Fruit fly (Drosophila melanogaster) whole organism, prepupa: Measurements from ENCODE around the gene Hph.
A peak's percentile ranks its signal among the peaks of the same experiment; 100 is the strongest.

Experiments used
- Blimp-1 ChIP-seq: fragments of 200-800 bp; sonication (Bioruptor generic); optimal IDR thresholded peaks from 3 replicates; lab custom pipeline; 2017; ENCODE audit warnings: missing biosample characterization, missing genetic modification characterization, mild to moderate bottlenecking, moderate library complexity, missing genetic modification reagents
- CG10669 ChIP-seq: fragments of 200-800 bp; sonication (Bioruptor generic); optimal IDR thresholded peaks from 3 replicates; lab custom pipeline; 2018; ENCODE audit warnings: missing biosample characterization, mild to moderate bottlenecking, missing genetic modification characterization, moderate library complexity
- CG11294 ChIP-seq: fragments of 200-800 bp; sonication (Bioruptor generic); IDR thresholded peaks from 2 replicates; pipeline ENCODE4 v1.3.6; 2022; ENCODE audit warnings: missing biosample characterization, missing genetic modification characterization
- CG11762 ChIP-seq: fragments of 200-800 bp; sonication (Bioruptor generic); optimal IDR thresholded peaks from 3 replicates; lab custom pipeline; 2016; ENCODE audit warnings: missing biosample characterization, missing genetic modification characterization; ENCODE audit not compliant: insufficient read depth
- CG11902 ChIP-seq: fragments of 200-800 bp; sonication (Bioruptor generic); optimal IDR thresholded peaks from 3 replicates; lab custom pipeline; 2016; ENCODE audit warnings: missing biosample characterization, missing genetic modification characterization
- CG15336 ChIP-seq: fragments of 200-800 bp; sonication (Bioruptor generic); IDR thresholded peaks from 2 replicates; pipeline ENCODE4 v1.3.6; 2022; ENCODE audit warnings: missing biosample characterization, missing genetic modification characterization
- CG1621 ChIP-seq: fragments of 200-800 bp; sonication (Bioruptor generic); optimal IDR thresholded peaks from 3 replicates; lab custom pipeline; 2018; ENCODE audit warnings: missing biosample characterization, mild to moderate bottlenecking, missing genetic modification characterization
- CG31627 ChIP-seq: fragments of 200-800 bp; sonication (Bioruptor generic); optimal IDR thresholded peaks from 3 replicates; lab custom pipeline; 2016; ENCODE audit warnings: missing biosample characterization, missing genetic modification characterization
- CG32006 ChIP-seq: fragments of 200-800 bp; sonication (Bioruptor generic); optimal IDR thresholded peaks from 3 replicates; lab custom pipeline; 2017; ENCODE audit warnings: missing biosample characterization, mild to moderate bottlenecking, missing genetic modification characterization
- CG3919 ChIP-seq: fragments of 200-800 bp; sonication (Bioruptor generic); optimal IDR thresholded peaks from 3 replicates; lab custom pipeline; 2016; ENCODE audit warnings: missing biosample characterization, missing genetic modification characterization
- CG4318 ChIP-seq: fragments of 200-800 bp; sonication (Bioruptor generic); optimal IDR thresholded peaks from 3 replicates; lab custom pipeline; 2017; ENCODE audit warnings: missing biosample characterization, mild to moderate bottlenecking, missing genetic modification characterization
- CG6163 ChIP-seq: fragments of 200-800 bp; sonication (Bioruptor generic); IDR thresholded peaks from 3 replicates; pipeline ENCODE4 v1.3.6; 2022; ENCODE audit warnings: missing biosample characterization, missing genetic modification characterization
- CG6792 ChIP-seq: fragments of 200-800 bp; sonication (Bioruptor generic); optimal IDR thresholded peaks from 3 replicates; lab custom pipeline; 2016; ENCODE audit warnings: missing biosample characterization, missing genetic modification characterization
- CG6808 ChIP-seq: fragments of 200-800 bp; sonication (Bioruptor generic); optimal IDR thresholded peaks from 3 replicates; lab custom pipeline; 2017; ENCODE audit warnings: missing biosample characterization, missing genetic modification characterization, mild to moderate bottlenecking, moderate library complexity, missing genetic modification reagents
- CG6854 ChIP-seq: fragments of 200-800 bp; sonication (Bioruptor generic); optimal IDR thresholded peaks from 2 replicates; lab custom pipeline; 2017; ENCODE audit warnings: missing biosample characterization, mild to moderate bottlenecking, missing genetic modification characterization
- CG8319 ChIP-seq: fragments of 200-800 bp; sonication (Bioruptor generic); optimal IDR thresholded peaks from 3 replicates; lab custom pipeline; 2016; ENCODE audit warnings: missing biosample characterization, missing genetic modification characterization
- CG8632 ChIP-seq: fragments of 200-800 bp; sonication (Bioruptor generic); optimal IDR thresholded peaks from 3 replicates; lab custom pipeline; 2016; ENCODE audit warnings: missing biosample characterization, missing genetic modification characterization
- Eip75B ChIP-seq: fragments of 200-800 bp; sonication (Bioruptor generic); optimal IDR thresholded peaks from 3 replicates; lab custom pipeline; 2016; ENCODE audit warnings: missing biosample characterization, missing genetic modification characterization
- Eip78C ChIP-seq: fragments of 200-800 bp; sonication (Bioruptor generic); peaks from one replicate; lab custom pipeline; 2016; ENCODE audit warnings: missing biosample characterization, missing genetic modification characterization
- Eip93F ChIP-seq: fragments of 200-800 bp; sonication (Bioruptor generic); optimal IDR thresholded peaks from 2 replicates; lab custom pipeline; 2016; ENCODE audit warnings: missing biosample characterization, mild to moderate bottlenecking, missing genetic modification characterization
- Ets96B ChIP-seq: fragments of 200-800 bp; optimal IDR thresholded peaks from 2 replicates; lab custom pipeline; 2019; ENCODE audit warnings: missing biosample characterization, mild to moderate bottlenecking, missing genetic modification characterization, moderate library complexity
- Gug ChIP-seq: fragments of 200-800 bp; sonication (Bioruptor generic); IDR thresholded peaks from 2 replicates; pipeline ENCODE4 v1.3.6; 2022; ENCODE audit warnings: missing biosample characterization, missing genetic modification characterization
- Hr38 ChIP-seq: sonication (Bioruptor generic); optimal IDR thresholded peaks from 2 replicates; lab custom pipeline; 2016; ENCODE audit warnings: missing biosample characterization, missing genetic modification characterization
- Hr39 ChIP-seq: fragments of 200-800 bp; sonication (Bioruptor generic); optimal IDR thresholded peaks from 2 replicates; lab custom pipeline; 2016; ENCODE audit warnings: missing biosample characterization, missing genetic modification characterization
- Hr4 ChIP-seq: fragments of 200-800 bp; sonication (Bioruptor generic); optimal IDR thresholded peaks from 3 replicates; lab custom pipeline; 2016; ENCODE audit warnings: missing biosample characterization, missing genetic modification characterization
- Lpt ChIP-seq: fragments of 200-800 bp; sonication (Bioruptor generic); optimal IDR thresholded peaks from 3 replicates; lab custom pipeline; 2016; ENCODE audit warnings: missing biosample characterization, missing genetic modification characterization
- Met ChIP-seq: fragments of 200-800 bp; sonication (Bioruptor generic); optimal IDR thresholded peaks from 3 replicates; lab custom pipeline; 2016; ENCODE audit warnings: missing biosample characterization, missing genetic modification characterization
- OdsH ChIP-seq: fragments of 200-800 bp; sonication (Bioruptor generic); optimal IDR thresholded peaks from 3 replicates; lab custom pipeline; 2016; ENCODE audit warnings: missing biosample characterization, missing genetic modification characterization
- Smox ChIP-seq: fragments of 200-800 bp; sonication (Bioruptor generic); optimal IDR thresholded peaks from 3 replicates; lab custom pipeline; 2016; ENCODE audit warnings: missing biosample characterization, missing genetic modification characterization
- Sox14 ChIP-seq: fragments of 200-800 bp; sonication (Bioruptor generic); optimal IDR thresholded peaks from 3 replicates; lab custom pipeline; 2016; ENCODE audit warnings: missing biosample characterization, missing genetic modification characterization
- achi ChIP-seq: fragments of 200-800 bp; sonication (Bioruptor generic); optimal IDR thresholded peaks from 3 replicates; lab custom pipeline; 2016; ENCODE audit warnings: missing biosample characterization, missing genetic modification characterization
- acj6 ChIP-seq: fragments of 200-800 bp; sonication (Bioruptor generic); optimal IDR thresholded peaks from 3 replicates; lab custom pipeline; 2016; ENCODE audit warnings: missing biosample characterization, missing genetic modification characterization
- cyc ChIP-seq: fragments of 200-800 bp; sonication (Bioruptor generic); optimal IDR thresholded peaks from 3 replicates; lab custom pipeline; 2016; ENCODE audit warnings: missing biosample characterization, missing genetic modification characterization
- dac ChIP-seq: fragments of 200-800 bp; sonication (Bioruptor generic); optimal IDR thresholded peaks from 2 replicates; lab custom pipeline; 2017; ENCODE audit warnings: missing biosample characterization, mild to moderate bottlenecking, missing genetic modification characterization
- eg ChIP-seq: fragments of 200-800 bp; sonication (Bioruptor generic); IDR thresholded peaks from 3 replicates; pipeline ENCODE4 v1.3.6; 2022; ENCODE audit warnings: missing biosample characterization, missing genetic modification characterization
- esn ChIP-seq: fragments of 200-800 bp; sonication (Bioruptor generic); optimal IDR thresholded peaks from 2 replicates; lab custom pipeline; 2016; ENCODE audit warnings: missing biosample characterization, mild to moderate bottlenecking, missing genetic modification characterization, moderate library complexity
- fd59A ChIP-seq: fragments of 200-800 bp; sonication (Bioruptor generic); optimal IDR thresholded peaks from 2 replicates; lab custom pipeline; 2017; ENCODE audit warnings: missing biosample characterization, mild to moderate bottlenecking, missing genetic modification characterization, missing genetic modification reagents
- fd85E ChIP-seq: fragments of 200-800 bp; sonication (Bioruptor generic); optimal IDR thresholded peaks from 3 replicates; lab custom pipeline; 2016; ENCODE audit warnings: missing biosample characterization, missing genetic modification characterization
- fkh ChIP-seq: fragments of 200-800 bp; sonication (Bioruptor generic); optimal IDR thresholded peaks from 3 replicates; lab custom pipeline; 2017; ENCODE audit warnings: missing biosample characterization, mild to moderate bottlenecking, missing genetic modification characterization, moderate library complexity
- lz ChIP-seq: fragments of 200-800 bp; sonication (Bioruptor generic); optimal IDR thresholded peaks from 3 replicates; lab custom pipeline; 2016; ENCODE audit warnings: missing biosample characterization, missing genetic modification characterization
- net ChIP-seq: fragments of 200-800 bp; sonication (Bioruptor generic); optimal IDR thresholded peaks from 3 replicates; lab custom pipeline; 2016; ENCODE audit warnings: missing biosample characterization, missing genetic modification characterization
- pdm3 ChIP-seq: fragments of 200-800 bp; sonication (Bioruptor generic); optimal IDR thresholded peaks from 3 replicates; lab custom pipeline; 2016; ENCODE audit warnings: missing biosample characterization, missing genetic modification characterization
- salr ChIP-seq, 2 experiments: fragments of 200-800 bp; sonication (Bioruptor generic); optimal IDR thresholded peaks; 3 replicates each; lab custom pipeline; 2016 to 2018; ENCODE audit warnings: missing biosample characterization in 2 of 2, missing genetic modification characterization in 2 of 2, mild to moderate bottlenecking in 1 of 2
- spab ChIP-seq: fragments of 200-800 bp; sonication (Bioruptor generic); optimal IDR thresholded peaks from 2 replicates; lab custom pipeline; 2017; ENCODE audit warnings: missing biosample characterization, mild to moderate bottlenecking, missing genetic modification characterization, missing genetic modification reagents
- ss ChIP-seq, 2 experiments: fragments of 200-800 bp; sonication (Bioruptor generic); optimal IDR thresholded peaks; 2 replicates in 1 of 2; 3 replicates in 1 of 2; lab custom pipeline; 2017 to 2018; ENCODE audit warnings: mild to moderate bottlenecking in 2 of 2, missing biosample characterization in 2 of 2, missing genetic modification characterization in 2 of 2, moderate library complexity in 1 of 2
- topi ChIP-seq: fragments of 200-800 bp; sonication (Bioruptor generic); optimal IDR thresholded peaks from 3 replicates; lab custom pipeline; 2016; ENCODE audit warnings: missing biosample characterization, missing genetic modification characterization
- vri ChIP-seq: fragments of 200-800 bp; sonication (Bioruptor generic); optimal IDR thresholded peaks from 3 replicates; lab custom pipeline; 2016; ENCODE audit warnings: missing biosample characterization, mild to moderate bottlenecking, missing genetic modification characterization

Gene Hph

DNA sequence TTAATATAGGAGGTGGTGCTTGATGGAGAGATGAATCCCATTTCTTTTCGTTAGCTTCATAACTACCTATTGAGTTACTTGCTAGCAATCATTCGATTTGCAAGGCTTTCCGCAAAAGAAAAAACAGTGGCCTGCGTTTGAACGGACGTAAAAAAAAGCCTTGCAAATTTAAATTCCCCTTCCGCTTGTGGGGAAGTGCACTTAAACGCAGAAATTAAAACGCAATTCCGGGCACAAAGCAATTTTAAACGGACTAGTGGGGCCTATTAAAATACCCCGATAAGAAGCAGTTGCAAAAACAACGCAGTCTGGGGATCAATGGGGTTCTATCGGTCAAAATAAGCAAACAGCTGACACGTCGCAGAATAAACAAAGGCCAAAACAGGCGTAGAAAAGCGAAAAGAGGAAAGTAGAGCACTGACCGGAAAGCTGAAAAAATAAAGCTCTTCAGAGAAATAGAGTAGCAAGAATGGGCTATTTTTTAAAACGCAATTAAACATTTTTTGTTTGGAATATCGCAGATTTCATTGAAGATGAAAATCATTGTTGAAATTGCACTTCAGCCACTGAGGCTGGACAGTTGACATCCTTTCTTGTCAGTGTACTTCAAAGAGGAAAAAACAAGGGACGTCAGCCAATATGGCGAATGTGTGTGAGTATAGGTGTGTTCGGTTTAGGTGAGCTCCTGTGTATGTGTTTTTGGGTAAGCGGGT, 6.2 kb upstream of the Hph start (continued):
- TF ChIP-seq CG15336 (GFP tag; lab: Robert Waterston, UW) = peak; percentile 63
- TF ChIP-seq Met (GFP tag; lab: Kevin White, UChicago) = peak; percentile 61
- peak; percentile 61 for TF ChIP-seq topi
- peak; percentile 72 for TF ChIP-seq Ets96B (tag; lab: Kevin White, UChicago)
- TF ChIP-seq Smox (GFP tag; lab: Kevin White, UChicago) = peak; percentile 61
- peak; percentile 68 for TF ChIP-seq CG10669 (GFP tag; lab: Kevin White, UChicago)
- peak; percentile 69 for TF ChIP-seq CG4318
- peak; percentile 74 for TF ChIP-seq OdsH
- TF ChIP-seq CG32006 = peak; percentile 78
- TF ChIP-seq CG11902 = peak; percentile 24
- TF ChIP-seq esn (GFP tag; lab: Kevin White, UChicago) = peak; percentile 73
- TF ChIP-seq Lpt (GFP tag; lab: Kevin White, UChicago) = peak; percentile 55
- TF ChIP-seq acj6 (GFP tag; lab: Kevin White, UChicago) = peak; percentile 73
- peak in 1 of 2 experiments; percentile 58 for TF ChIP-seq ss (GFP tag; optimal IDR thresholded peaks at IDR 0.05; lab: Kevin White, UChicago)
- TF ChIP-seq achi (GFP tag; lab: Kevin White, UChicago) = peak; percentile 60
- TF ChIP-seq CG8319 (GFP tag; lab: Kevin White, UChicago) = peak; percentile 54
- peak; percentile 31 for TF ChIP-seq CG6808
- TF ChIP-seq Gug = peak; percentile 52
- peak; percentile 48 for TF ChIP-seq lz (GFP tag; lab: Kevin White, UChicago)
- peak; percentile 37 for TF ChIP-seq CG1621 (tag; lab: Kevin White, UChicago)
- peak; percentile 65 for TF ChIP-seq net (GFP tag; lab: Kevin White, UChicago)
- peak; percentile 29 to 61 for TF ChIP-seq salr (GFP tag; optimal IDR thresholded peaks at IDR 0.05; lab: Kevin White, UChicago)
- peak; percentile 77 for TF ChIP-seq eg (GFP tag; lab: Robert Waterston, UW)
- no peak for TF ChIP-seq Hr38 (GFP tag; lab: Kevin White, UChicago)
- TF ChIP-seq CG6854 (GFP tag; lab: Kevin White, UChicago) = no peak
- TF ChIP-seq fd59A (GFP tag; lab: Kevin White, UChicago) = peak; percentile 25

- TF ChIP-seq CG11902 (no peak), CG6808 (no peak), CG1621 (tag; lab: Kevin White, UChicago) (no peak), Eip93F (GFP tag; lab: Kevin White, UChicago) (no peak), vri (peak; percentile 34), achi (GFP tag; lab: Kevin White, UChicago) (no peak), CG31627 (GFP tag; lab: Kevin White, UChicago) (no peak), lz (GFP tag; lab: Kevin White, UChicago) (peak; percentile 18), CG11294 (GFP tag; lab: Robert Waterston, UW) (no peak), CG6854 (GFP tag; lab: Kevin White, UChicago) (peak; percentile 70), Gug (no peak), Eip75B (GFP tag; lab: Kevin White, UChicago) (peak; percentile 27), esn (GFP tag; lab: Kevin White, UChicago) (peak; percentile 25), Smox (GFP tag; lab: Kevin White, UChicago) (peak; percentile 24), CG6163 (no peak), Blimp-1 (GFP tag; lab: Kevin White, UChicago) (peak; percentile 56), Sox14 (peak; percentile 90), CG6792 (GFP tag; lab: Kevin White, UChicago) (no peak), Hr4 (GFP tag; lab: Kevin White, UChicago) (no peak), Met (GFP tag; lab: Kevin White, UChicago) (peak; percentile 5), fd85E (GFP tag; lab: Kevin White, UChicago) (no peak), CG3919 (GFP tag; lab: Kevin White, UChicago) (no peak), CG32006 (no peak), cyc (GFP tag; lab: Kevin White, UChicago) (no peak), OdsH (no peak), spab (GFP tag; lab: Kevin White, UChicago) (no peak), pdm3 (GFP tag; lab: Kevin White, UChicago) (no peak), Hr38 (GFP tag; lab: Kevin White, UChicago) (no peak), Hr39 (GFP tag; lab: Kevin White, UChicago) (no peak), Eip78C (GFP tag; lab: Kevin White, UChicago) (peak; percentile 19), dac (no peak), CG11762 (GFP tag; lab: Kevin White, UChicago) (no peak), fkh (GFP tag; lab: Kevin White, UChicago) (peak; percentile 29), CG8632 (GFP tag; lab: Kevin White, UChicago) (no peak)
Measured at dm6 chr3R:5251243-5251865, 5.5 kb upstream of the Hph start, which contains the start of gene CtsF. Gene CtsF, minus strand, starts transcription at chr3R:5251745.
